Worm (Caenorhabditis elegans): Measurements from ENCODE around the gene syp-1.

Gene syp-1

ce11 chrV:16370039-16370438, 34.0 kb upstream of the syp-1 start (continued):
- TF ChIP-seq snpc-4 (tag; optimal IDR thresholded peaks at IDR 0.05), result peak; percentile 62
- TF ChIP-seq nhr-77 (tag; optimal IDR thresholded peaks at IDR 0.05), result peak; percentile 37
- no peak for TF ChIP-seq nhr-28 (tag; optimal IDR thresholded peaks at IDR 0.05)
- no peak for TF ChIP-seq fkh-10 (GFP tag; optimal IDR thresholded peaks at IDR 0.05)
- TF ChIP-seq unc-98 (GFP tag; IDR thresholded peaks at IDR 0.05), result no peak
- TF ChIP-seq hlh-4 (tag; optimal IDR thresholded peaks at IDR 0.05), result no peak
- TF ChIP-seq ama-1 (optimal IDR thresholded peaks at IDR 0.05), result no peak
- TF ChIP-seq fkh-8 (tag; optimal IDR thresholded peaks at IDR 0.05), result peak; percentile 17
- no peak for TF ChIP-seq efl-3 (GFP tag; optimal IDR thresholded peaks at IDR 0.05)
- TF ChIP-seq unc-130 (tag; optimal IDR thresholded peaks at IDR 0.05), result peak; percentile 53
- TF ChIP-seq ceh-82 (tag; optimal IDR thresholded peaks at IDR 0.05), result peak; percentile 59 to 76 (median 61)
- no peak for TF ChIP-seq C34B4.2 (tag; optimal IDR thresholded peaks at IDR 0.05)
- TF ChIP-seq lin-35 (GFP tag; optimal IDR thresholded peaks at IDR 0.05), result peak; percentile 61 to 86
- no peak for TF ChIP-seq ceh-88 (GFP tag; IDR thresholded peaks at IDR 0.05)
- TF ChIP-seq nhr-237 (tag; optimal IDR thresholded peaks at IDR 0.05), result no peak
- no peak for TF ChIP-seq hlh-17 (GFP tag; optimal IDR thresholded peaks at IDR 0.05; ENCODE audit: borderline replicate concordance)
- no peak for TF ChIP-seq hpl-2 (GFP tag; optimal IDR thresholded peaks at IDR 0.05)
- peak; percentile 74 for TF ChIP-seq nhr-20 (tag; optimal IDR thresholded peaks at IDR 0.05)
- peak in 1 of 2 experiments; percentile 50 for TF ChIP-seq ztf-11 (tag; optimal IDR thresholded peaks at IDR 0.05)
- no peak for TF ChIP-seq unc-30 (tag; optimal IDR thresholded peaks at IDR 0.05)
- TF ChIP-seq swsn-7 (tag; optimal IDR thresholded peaks at IDR 0.05), result peak; percentile 76
- no peak for TF ChIP-seq pqm-1 (tag; optimal IDR thresholded peaks at IDR 0.05)
- peak; percentile 88 for TF ChIP-seq rnt-1 (tag; optimal IDR thresholded peaks at IDR 0.05)
- no peak for TF ChIP-seq ceh-90 (tag; optimal IDR thresholded peaks at IDR 0.05)
- peak; percentile 47 for TF ChIP-seq xbp-1 (tag; optimal IDR thresholded peaks at IDR 0.05)
- peak; percentile 10 for TF ChIP-seq jun-1 (tag; optimal IDR thresholded peaks at IDR 0.05)
- peak; percentile 62 to 66 for TF ChIP-seq efl-1 (optimal IDR thresholded peaks at IDR 0.05)
- peak; percentile 48 to 92 for TF ChIP-seq efl-1 (GFP tag; optimal IDR thresholded peaks at IDR 0.05 in 1 of 2)
- no peak for TF ChIP-seq tlp-1 (tag; optimal IDR thresholded peaks at IDR 0.05)
- TF ChIP-seq skn-1 (tag; optimal IDR thresholded peaks at IDR 0.05), result peak; percentile 63
- peak; percentile 18 for TF ChIP-seq sup-37 (GFP tag; optimal IDR thresholded peaks at IDR 0.05)
- no peak for TF ChIP-seq ets-5 (GFP tag; IDR thresholded peaks at IDR 0.05)
- no peak for TF ChIP-seq vab-15 (tag; optimal IDR thresholded peaks at IDR 0.05)
- TF ChIP-seq ztf-4 (tag; optimal IDR thresholded peaks at IDR 0.05), result no peak
- peak in 1 of 6 experiments; percentile 32 for TF ChIP-seq elt-3 (tag; optimal IDR thresholded peaks at IDR 0.05)
- peak; percentile 22 for TF ChIP-seq aly-2 (tag; optimal IDR thresholded peaks at IDR 0.05)
- TF ChIP-seq sox-4 (tag; optimal IDR thresholded peaks at IDR 0.05), result no peak
- peak; percentile 74 for TF ChIP-seq tbx-2 (tag; optimal IDR thresholded peaks at IDR 0.05)
- no peak for TF ChIP-seq ces-1 (GFP tag; optimal IDR thresholded peaks at IDR 0.05)
- TF ChIP-seq F16B12.6 (tag; optimal IDR thresholded peaks at IDR 0.05), result peak; percentile 7
- no peak for TF ChIP-seq fkh-4 (tag; optimal IDR thresholded peaks at IDR 0.05; ENCODE audit: borderline replicate concordance)
- peak; percentile 73 for TF ChIP-seq mep-1 (tag; optimal IDR thresholded peaks at IDR 0.05)

- TF ChIP-seq lin-35 (GFP tag; optimal IDR thresholded peaks at IDR 0.05) (no peak), C16A3.4 (tag; optimal IDR thresholded peaks at IDR 0.05) (no peak), mab-9 (GFP tag; IDR thresholded peaks at IDR 0.05) (no peak), nhr-71 (tag; optimal IDR thresholded peaks at IDR 0.05) (no peak), skn-1 (tag; optimal IDR thresholded peaks at IDR 0.05) (no peak), nhr-90 (tag; optimal IDR thresholded peaks at IDR 0.05; ENCODE audit: poor library complexity) (no peak), grh-1 (GFP tag; IDR thresholded peaks at IDR 0.05) (no peak), aly-2 (tag; optimal IDR thresholded peaks at IDR 0.05) (no peak), efl-3 (GFP tag; optimal IDR thresholded peaks at IDR 0.05) (no peak), hlh-17 (GFP tag; optimal IDR thresholded peaks at IDR 0.05; ENCODE audit: borderline replicate concordance) (no peak), snu-23 (GFP tag; optimal IDR thresholded peaks at IDR 0.05) (no peak), sptf-1 (tag; optimal IDR thresholded peaks at IDR 0.05) (no peak), F16B12.6 (tag; optimal IDR thresholded peaks at IDR 0.05) (no peak), fkh-4 (tag; optimal IDR thresholded peaks at IDR 0.05; ENCODE audit: borderline replicate concordance) (no peak), nhr-85 (tag) (no peak), nhr-12 (tag; optimal IDR thresholded peaks at IDR 0.05) (no peak), unc-98 (GFP tag; IDR thresholded peaks at IDR 0.05) (no peak), mep-1 (tag; optimal IDR thresholded peaks at IDR 0.05) (no peak)
Observed at ce11 chrV:16374676-16375075, 29.4 kb upstream of the syp-1 start, which contains the start of gene srv-34. Gene srv-34 (minus strand): TSS chrV:16374776.

All from whole organism, L1 larva.